Fruit fly (Drosophila melanogaster) Kc167 (cell line): ENCODE data around the gene Ref1.
A peak's percentile ranks its signal among the peaks of the same experiment; 100 is the strongest.

ENCODE experiments used
- Myc ChIP-seq: fragments of >200 bp; optimal IDR thresholded peaks from 2 replicates; lab custom pipeline; 2017; ENCODE audit warnings: missing external identifiers
- Sin3A ChIP-seq: fragments of >200 bp; optimal IDR thresholded peaks from 2 replicates; lab custom pipeline; 2018; ENCODE audit warnings: missing external identifiers
- h ChIP-seq: fragments of >200 bp; optimal IDR thresholded peaks from 3 replicates; lab custom pipeline; 2018; ENCODE audit warnings: missing external identifiers
- insv ChIP-seq: fragments of >200 bp; optimal IDR thresholded peaks from 3 replicates; lab custom pipeline; 2018; ENCODE audit warnings: missing external identifiers
- psq ChIP-seq: fragments of >200 bp; optimal IDR thresholded peaks from 2 replicates; lab custom pipeline; 2017; ENCODE audit warnings: missing external identifiers
- ttk ChIP-seq: sonication (Bioruptor generic); optimal IDR thresholded peaks from 2 replicates; lab custom pipeline; 2017; ENCODE audit warnings: missing external identifiers

Gene Ref1

DNA sequence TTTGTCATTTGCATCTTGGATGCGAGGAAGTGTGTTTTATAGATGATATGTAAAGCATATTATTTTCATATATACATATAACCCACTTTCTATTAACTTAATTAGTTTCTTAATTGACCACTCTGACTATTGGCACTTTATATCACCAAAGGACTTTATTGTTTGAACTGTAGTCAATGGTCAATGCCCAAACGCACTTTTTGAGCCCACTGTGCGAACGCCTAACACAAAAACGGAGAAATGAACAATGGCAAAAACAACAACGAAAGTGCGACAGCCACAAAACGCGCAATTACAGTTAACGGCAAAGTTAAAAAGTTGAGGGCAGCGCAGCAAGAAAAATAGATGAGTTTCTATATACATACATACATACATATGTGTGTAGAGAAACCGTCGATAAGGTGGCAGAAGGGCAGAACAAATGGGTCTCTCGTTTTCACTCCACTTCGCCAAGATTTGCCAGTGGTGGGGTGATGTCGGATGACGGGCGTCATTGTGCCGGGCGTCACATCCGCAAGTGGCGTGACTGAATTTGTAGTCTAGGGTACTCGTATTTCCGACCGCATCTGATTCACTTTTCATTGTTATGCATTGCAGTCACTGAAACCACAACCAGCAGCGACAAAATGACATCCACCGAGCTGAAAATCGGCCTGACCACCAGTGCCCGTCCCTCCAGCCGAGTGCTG, 3.8 kb downstream of the Ref1 start:
- TF ChIP-seq ttk (lab: Kevin White, UChicago), result no peak
- TF ChIP-seq insv, result no peak
- no peak for TF ChIP-seq Myc
- TF ChIP-seq h (lab: Kevin White, UChicago), result no peak
- TF ChIP-seq psq, result no peak
- no peak for TF ChIP-seq Sin3A (lab: Kevin White, UChicago)

- TF ChIP-seq Sin3A (lab: Kevin White, UChicago) (no peak), ttk (lab: Kevin White, UChicago) (peak; percentile 55), h (lab: Kevin White, UChicago) (no peak)
These were observed 4.4 kb downstream of the Ref1 start for dm6 chr3R:7075712-7076183.

DNA sequence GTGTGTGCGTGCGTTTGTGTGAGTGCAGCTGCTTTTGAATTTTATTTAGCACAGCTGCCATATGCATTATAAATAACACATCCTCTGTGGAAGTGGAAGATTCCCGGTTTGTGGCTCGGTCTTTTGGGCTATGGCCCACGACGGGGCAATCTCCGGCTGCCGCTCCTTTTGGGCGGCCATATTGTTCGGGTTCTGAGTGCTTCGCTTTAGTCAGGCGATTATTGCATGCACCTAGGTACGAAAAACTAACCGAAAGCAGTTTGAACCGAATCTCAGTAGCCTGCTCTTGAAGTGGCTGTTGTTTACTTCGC, 5.1 kb downstream of the Ref1 start:
- TF ChIP-seq ttk (lab: Kevin White, UChicago), result no peak
- TF ChIP-seq psq, result no peak
- no peak for TF ChIP-seq Myc
- no peak for TF ChIP-seq insv
- TF ChIP-seq Sin3A (lab: Kevin White, UChicago), result no peak
- TF ChIP-seq h (lab: Kevin White, UChicago), result no peak

DNA sequence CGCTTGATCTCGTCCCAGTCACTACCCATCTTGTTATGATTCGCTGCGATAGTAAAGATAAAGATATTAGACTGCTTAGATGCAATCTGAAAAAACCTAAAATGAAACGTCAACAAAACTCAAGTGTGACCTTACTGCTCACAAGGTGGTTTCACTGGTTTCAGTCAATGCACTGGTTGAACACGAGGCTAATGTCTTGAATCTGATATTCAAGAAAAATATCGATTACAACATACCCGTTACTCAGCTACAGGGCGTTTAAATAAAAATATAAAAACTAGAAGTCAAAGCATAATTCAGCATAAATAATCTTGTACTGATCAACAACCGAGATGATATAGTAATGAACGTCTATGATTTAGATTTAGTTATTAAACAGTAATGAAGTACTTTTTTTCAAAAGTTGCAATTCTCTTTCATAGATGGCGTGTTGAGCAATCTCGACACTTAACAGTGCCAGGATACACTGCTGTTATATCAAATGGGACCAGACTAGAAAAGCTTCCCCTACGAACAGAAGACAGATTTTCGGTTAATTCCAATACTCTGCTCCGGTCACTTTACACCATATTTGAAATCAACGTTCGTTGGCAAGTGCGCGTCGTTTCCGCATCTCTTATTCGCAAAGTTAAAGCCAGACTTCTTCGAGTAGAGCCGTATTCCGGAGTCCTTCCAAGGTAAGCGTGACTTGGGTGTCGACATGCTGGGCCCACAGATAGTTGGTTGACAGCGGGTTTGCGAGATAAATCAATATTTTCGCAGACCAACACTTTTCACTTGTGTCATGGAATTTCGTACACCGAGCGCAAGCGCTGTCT, 5.7 kb downstream of the Ref1 start, which contains the start of the genes Ufl1 and CG1943:
TSS of gene Ufl1 (minus strand) at position 156 of the 818 bp plus-strand sequence.
TSS of gene CG1943 (plus strand) at position 563 of the 818 bp plus-strand sequence.
- TF ChIP-seq Sin3A (lab: Kevin White, UChicago), result no peak
- no peak for TF ChIP-seq h (lab: Kevin White, UChicago)
- no peak for TF ChIP-seq Myc
- no peak for TF ChIP-seq ttk (lab: Kevin White, UChicago)
- TF ChIP-seq insv, result no peak
- TF ChIP-seq psq, result no peak

dm6 chr3R:7067092-7067491, 13.1 kb downstream of the Ref1 start, which contains the start of the genes CG1105 and CG1965:
TSS of gene CG1105 (minus strand) at chr3R:7067136.
TSS of gene CG1965 (plus strand) at chr3R:7067401.
- TF ChIP-seq h (lab: Kevin White, UChicago) (no peak), Myc (no peak), psq (no peak), insv (no peak), Sin3A (lab: Kevin White, UChicago) (no peak), ttk (lab: Kevin White, UChicago) (no peak)

DNA sequence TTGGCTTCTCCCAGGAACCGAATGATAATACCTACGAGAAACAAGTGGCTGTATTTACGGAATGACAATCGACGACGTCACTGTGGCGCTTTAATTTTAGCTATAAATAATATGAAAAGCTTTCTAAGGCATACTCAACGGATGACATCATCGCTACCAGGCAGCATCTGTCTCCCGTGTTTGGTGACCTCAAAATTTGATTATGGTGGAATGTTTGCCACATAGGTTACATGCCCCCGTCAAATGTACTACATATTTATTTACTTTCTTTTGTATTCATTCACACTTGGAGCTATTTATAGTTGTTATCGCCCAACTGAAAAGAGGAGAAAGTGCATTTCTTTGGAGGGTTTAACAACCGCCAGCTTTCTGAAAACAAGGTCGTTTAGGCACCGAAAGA, 13.9 kb downstream of the Ref1 start:
- TF ChIP-seq Sin3A (lab: Kevin White, UChicago), result no peak
- no peak for TF ChIP-seq psq
- TF ChIP-seq insv, result no peak
- TF ChIP-seq Myc, result no peak
- no peak for TF ChIP-seq ttk (lab: Kevin White, UChicago)
- TF ChIP-seq h (lab: Kevin White, UChicago), result no peak

DNA sequence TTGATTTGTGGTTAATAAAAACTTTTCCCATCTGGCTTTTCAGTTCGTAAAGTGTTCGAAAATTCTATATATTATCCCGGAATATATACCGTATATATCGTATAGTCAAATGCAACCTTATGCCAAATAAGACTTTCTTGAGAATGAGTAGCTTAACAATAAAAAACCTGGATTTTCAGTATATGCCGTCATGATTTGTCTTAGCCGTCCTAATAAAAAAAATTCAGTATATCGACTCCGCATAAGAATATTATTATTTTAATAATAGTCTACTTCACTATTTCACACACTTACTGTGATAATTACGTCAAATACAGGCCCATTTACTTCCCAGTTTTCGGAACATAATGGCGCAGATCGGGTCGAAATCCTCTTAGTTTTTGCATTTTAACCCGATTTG, 18.3 kb downstream of the Ref1 start, which contains the start of gene Mst84B:
TSS of gene Mst84B (plus strand) at position 301 of the 400 bp plus-strand sequence.
- TF ChIP-seq insv (no peak), Sin3A (lab: Kevin White, UChicago) (no peak), psq (no peak), ttk (lab: Kevin White, UChicago) (no peak)

- TF ChIP-seq insv, result no peak
- no peak for TF ChIP-seq Sin3A (lab: Kevin White, UChicago)
- TF ChIP-seq h (lab: Kevin White, UChicago), result no peak
- no peak for TF ChIP-seq Myc
These were observed 19.7 kb downstream of the Ref1 start, which contains the start of gene djl for dm6 chr3R:7060467-7060866. TSS of gene djl (plus strand) at chr3R:7060767.

DNA sequence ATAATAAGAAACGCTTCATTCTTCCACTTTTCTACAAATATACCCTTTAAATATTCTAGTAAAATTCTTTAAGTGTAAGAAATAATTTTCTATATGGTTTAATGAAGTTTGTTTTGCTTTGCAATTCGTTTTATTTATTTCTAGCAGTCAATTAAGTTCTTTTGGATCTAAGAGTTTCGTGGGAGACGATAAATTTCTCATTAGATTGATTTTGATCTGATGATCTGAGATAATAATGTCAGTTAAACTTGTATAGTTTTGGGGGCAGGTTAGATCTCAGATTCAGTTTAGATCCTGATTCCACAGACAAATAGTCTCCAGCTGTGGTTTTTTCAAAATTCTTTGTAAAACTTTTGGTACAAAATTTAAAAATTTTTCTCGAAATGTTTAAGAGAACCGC, 21.2 kb downstream of the Ref1 start, which contains the start of gene dj:
TSS of gene dj (plus strand) at position 301 of the 400 bp plus-strand sequence.
- no peak for TF ChIP-seq psq
- no peak for TF ChIP-seq h (lab: Kevin White, UChicago)
- no peak for TF ChIP-seq ttk (lab: Kevin White, UChicago)
- TF ChIP-seq insv, result no peak
- TF ChIP-seq Myc, result no peak
- no peak for TF ChIP-seq Sin3A (lab: Kevin White, UChicago)

DNA sequence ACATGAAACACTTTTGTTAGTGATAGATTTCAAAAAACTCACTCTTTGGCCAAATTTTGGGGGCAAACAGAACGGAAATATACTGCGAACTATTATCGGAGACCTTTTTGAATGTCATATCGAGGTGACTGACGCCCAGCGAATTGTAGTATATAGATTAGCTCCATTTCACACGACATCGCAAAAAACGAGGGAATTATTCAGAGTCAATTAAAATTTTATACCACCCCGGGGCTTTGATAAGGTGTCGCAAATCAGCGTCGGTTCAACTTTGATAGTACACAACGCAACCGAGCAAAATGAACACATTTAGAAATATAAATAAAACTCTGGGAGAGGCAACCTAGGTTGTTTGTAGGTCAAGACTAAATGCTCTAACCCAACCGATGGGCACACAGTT, 22.2 kb downstream of the Ref1 start:
- TF ChIP-seq Sin3A (lab: Kevin White, UChicago) (no peak), insv (no peak), ttk (lab: Kevin White, UChicago) (no peak)

- TF ChIP-seq Sin3A (lab: Kevin White, UChicago) (no peak), ttk (lab: Kevin White, UChicago) (no peak), h (lab: Kevin White, UChicago) (no peak), Myc (no peak), insv (no peak), psq (no peak)
These were observed 25.9 kb downstream of the Ref1 start, which contains the start of gene CG1979 for dm6 chr3R:7054286-7054685. TSS of gene CG1979 (plus strand) at chr3R:7054586.

- no peak for TF ChIP-seq insv
- TF ChIP-seq Myc, result no peak
- no peak for TF ChIP-seq psq
- no peak for TF ChIP-seq ttk (lab: Kevin White, UChicago)
- no peak for TF ChIP-seq Sin3A (lab: Kevin White, UChicago)
- TF ChIP-seq h (lab: Kevin White, UChicago), result no peak
These were observed 27.9 kb downstream of the Ref1 start, which contains the start of gene Sodh1 for dm6 chr3R:7052242-7052641. TSS of gene Sodh1 (plus strand) at chr3R:7052335.
